Fruit fly (Drosophila melanogaster): ENCODE measurements around the gene CG1309.

DNA sequence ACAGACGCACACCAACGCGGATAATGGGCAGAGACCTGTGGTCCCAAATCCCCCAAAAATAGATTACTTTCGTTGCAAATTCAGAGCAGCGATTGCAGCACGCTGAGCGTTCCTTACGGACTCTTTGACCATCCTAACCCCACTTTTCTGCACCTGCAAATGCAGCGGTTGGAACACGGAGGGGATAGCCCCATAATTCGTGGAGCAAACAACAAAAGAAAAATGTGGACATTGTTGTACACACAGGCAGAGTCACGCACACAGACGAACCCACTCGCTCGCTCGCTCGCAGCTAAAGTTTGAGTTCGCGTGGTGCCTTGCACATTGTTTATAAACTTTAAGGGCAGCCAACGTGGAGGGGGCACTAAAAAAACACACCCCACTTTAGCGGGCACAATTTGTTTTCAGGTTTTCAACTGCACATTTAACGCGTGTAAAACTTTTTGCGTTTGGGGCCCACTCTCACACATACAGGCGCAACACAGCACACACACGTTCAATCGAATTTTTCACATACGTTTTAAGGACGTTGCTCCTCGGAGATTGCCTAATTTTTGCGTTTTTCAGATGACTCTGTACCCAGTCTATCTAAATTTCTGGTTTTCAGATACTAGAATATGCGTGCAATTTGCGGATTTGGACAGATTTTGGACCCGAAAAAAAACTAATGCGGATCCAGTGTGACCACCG, 5.5 kb upstream of the CG1309 start:
- TF ChIP-seq CG6854 (GFP tag; optimal IDR thresholded peaks at IDR 0.05), result no peak
- TF ChIP-seq OdsH (GFP tag; optimal IDR thresholded peaks at IDR 0.05), result no peak
- no peak for TF ChIP-seq Lpt (GFP tag; optimal IDR thresholded peaks at IDR 0.05)
- TF ChIP-seq achi (GFP tag; optimal IDR thresholded peaks at IDR 0.05), result no peak
- no peak for TF ChIP-seq Hr4 (GFP tag; optimal IDR thresholded peaks at IDR 0.05)
- no peak for TF ChIP-seq Met (GFP tag; optimal IDR thresholded peaks at IDR 0.05)
- no peak for TF ChIP-seq CG3919 (GFP tag; optimal IDR thresholded peaks at IDR 0.05)
- no peak for TF ChIP-seq Blimp-1 (GFP tag; optimal IDR thresholded peaks at IDR 0.05)
